Worm (Caenorhabditis elegans): ENCODE measurements around the gene Y66D12A.7.

Gene Y66D12A.7

DNA sequence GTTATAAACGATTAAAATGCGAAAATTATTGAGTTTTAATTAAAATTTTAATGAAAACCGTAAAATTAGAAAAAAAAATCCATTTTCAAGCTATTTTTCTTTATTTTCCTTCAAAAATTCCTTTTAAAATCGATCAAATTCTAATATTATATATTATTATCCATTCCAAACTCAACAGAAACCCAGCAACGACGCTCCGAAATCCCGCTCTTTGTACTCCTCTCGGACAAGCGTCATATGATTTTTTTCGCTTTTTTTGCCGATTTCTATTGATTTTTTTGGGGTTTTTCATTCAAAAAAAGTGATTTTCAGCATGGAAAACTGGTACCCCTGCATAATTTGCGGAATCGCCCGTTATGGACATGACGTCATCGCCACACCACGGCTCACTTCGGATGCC lies 36.2 kb upstream of the Y66D12A.7 start, which contains the start of gene ceh-91:
TSS of gene ceh-91 (plus strand) at position 301 of the 400 bp plus-strand sequence.
- TF ChIP-seq unc-39 (tag; optimal IDR thresholded peaks at IDR 0.05), result no peak
- TF ChIP-seq ceh-82 (tag; optimal IDR thresholded peaks at IDR 0.05), result no peak
- TF ChIP-seq fkh-10 (GFP tag; optimal IDR thresholded peaks at IDR 0.05), result no peak
- TF ChIP-seq arid-1 (GFP tag; conservative IDR thresholded peaks at IDR 0.05), result no peak
- TF ChIP-seq zip-2 (tag; optimal IDR thresholded peaks at IDR 0.05), result no peak
- TF ChIP-seq ces-1 (GFP tag; optimal IDR thresholded peaks at IDR 0.05), result no peak
- TF ChIP-seq skn-1 (tag; optimal IDR thresholded peaks at IDR 0.05), result no peak
- TF ChIP-seq lin-39 (tag; optimal IDR thresholded peaks at IDR 0.05), result no peak
- TF ChIP-seq ceh-44 (GFP tag; IDR thresholded peaks at IDR 0.05), result no peak
- TF ChIP-seq R02D3.7 (tag; optimal IDR thresholded peaks at IDR 0.05), result no peak
- no peak for TF ChIP-seq ZK546.5 (tag; optimal IDR thresholded peaks at IDR 0.05)
- no peak for TF ChIP-seq spr-3 (GFP tag; optimal IDR thresholded peaks at IDR 0.05)
- no peak for TF ChIP-seq ZK337.2 (GFP tag; IDR thresholded peaks at IDR 0.05)
- TF ChIP-seq ztf-11 (tag; optimal IDR thresholded peaks at IDR 0.05), result no peak
- TF ChIP-seq zfp-2 (tag; optimal IDR thresholded peaks at IDR 0.05), result no peak

DNA sequence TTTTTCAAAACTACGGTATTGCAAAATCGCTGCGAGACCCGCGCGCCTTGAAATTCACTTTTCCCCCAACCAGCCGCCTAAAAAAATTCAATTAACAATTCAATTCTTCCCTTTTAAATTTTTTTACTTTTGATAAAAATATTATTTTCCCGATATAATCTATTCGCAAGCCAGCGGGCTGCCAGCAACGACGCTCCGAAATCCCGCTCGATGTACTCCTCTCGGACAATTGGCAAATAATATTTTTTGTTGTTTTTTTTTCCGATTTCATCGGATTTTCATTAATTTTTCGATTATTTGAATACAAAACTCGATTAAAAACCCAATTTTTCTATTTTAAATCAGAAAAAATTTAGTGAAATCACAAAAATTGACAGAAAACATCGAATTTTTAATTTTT lies 35.5 kb upstream of the Y66D12A.7 start:
- no peak for TF ChIP-seq ceh-32 (tag; optimal IDR thresholded peaks at IDR 0.05; ENCODE audit: poor library complexity)
- peak; percentile 62 for TF ChIP-seq Y48G9A.11 (GFP tag; IDR thresholded peaks at IDR 0.05)
- peak; percentile 23 for TF ChIP-seq aha-1 (tag)

DNA sequence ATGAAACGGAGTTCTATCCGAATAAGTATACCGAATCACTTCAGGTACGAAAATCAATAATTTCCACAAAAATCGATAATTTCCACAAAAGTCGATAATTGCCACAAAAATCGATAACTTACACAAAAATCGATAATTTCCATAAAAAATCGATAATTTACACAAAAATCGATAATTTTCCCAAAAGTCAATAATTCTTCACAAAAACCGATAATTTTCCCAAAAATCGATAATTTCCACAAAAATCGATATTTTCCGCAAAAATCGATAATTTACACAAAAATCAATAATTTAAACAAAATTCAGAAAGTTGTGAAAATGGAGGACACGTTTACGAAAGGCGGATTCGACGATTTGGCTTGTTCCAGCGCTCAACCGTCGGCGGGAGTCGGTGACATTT lies 34.6 kb upstream of the Y66D12A.7 start:
- TF ChIP-seq snpc-1.2 (GFP tag; IDR thresholded peaks at IDR 0.05), result no peak
- TF ChIP-seq ceh-28 (tag; optimal IDR thresholded peaks at IDR 0.05), result peak; percentile 99

DNA sequence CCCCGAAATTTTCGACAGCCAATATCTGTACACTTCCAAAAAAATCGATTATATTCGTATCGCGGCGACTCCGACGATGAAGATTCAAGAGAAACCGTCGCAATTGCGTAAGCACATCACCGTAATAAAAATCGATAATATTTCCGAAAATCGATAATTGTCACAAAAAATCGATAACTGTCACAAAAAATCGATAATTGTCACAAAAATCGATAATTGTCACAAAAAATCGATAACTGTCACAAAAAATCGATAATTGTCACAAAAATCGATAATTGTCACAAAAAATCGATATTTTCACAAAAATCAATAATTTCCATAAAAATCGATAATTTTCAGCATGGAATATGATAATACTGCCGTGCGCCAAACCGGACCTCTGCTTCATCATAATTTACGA lies 34.0 kb upstream of the Y66D12A.7 start:
- peak; percentile 99 for TF ChIP-seq ceh-28 (tag; optimal IDR thresholded peaks at IDR 0.05)

- TF ChIP-seq F26F4.8 (GFP tag; conservative IDR thresholded peaks at IDR 0.05) (no peak), aha-1 (tag) (peak; percentile 32)
Measured at ce11 chrIII:11612371-11612770, 32.1 kb upstream of the Y66D12A.7 start, which contains the start of the genes Y66A7A.9 and Y66A7A.4. TSS of gene Y66A7A.9 (minus strand) at chrIII:11612471. TSS of gene Y66A7A.4 (plus strand) at chrIII:11612607.

ce11 chrIII:11611618-11612247 lies 31.5 kb upstream of the Y66D12A.7 start:
- TF ChIP-seq ceh-28 (tag; optimal IDR thresholded peaks at IDR 0.05), result no peak
- TF ChIP-seq zag-1 (tag; optimal IDR thresholded peaks at IDR 0.05), result no peak
- no peak for TF ChIP-seq dmd-9 (GFP tag; IDR thresholded peaks at IDR 0.05)
- TF ChIP-seq nhr-25 (tag; optimal IDR thresholded peaks at IDR 0.05; ENCODE audit: borderline replicate concordance, insufficient read depth), result no peak
- TF ChIP-seq F10B5.3 (tag; optimal IDR thresholded peaks at IDR 0.05), result no peak
- no peak for TF ChIP-seq ama-1 (optimal IDR thresholded peaks at IDR 0.05)
- no peak for TF ChIP-seq ctbp-1 (GFP tag; IDR thresholded peaks at IDR 0.05)
- no peak for TF ChIP-seq unc-62 (GFP tag; optimal IDR thresholded peaks at IDR 0.05 in 1 of 2)
- no peak for TF ChIP-seq unc-62 (tag; optimal IDR thresholded peaks at IDR 0.05)
- TF ChIP-seq nhr-11 (tag; optimal IDR thresholded peaks at IDR 0.05), result no peak
- 0 out of 2 replicates have a peak, but pooled peaks have one; percentile 39 for TF ChIP-seq dmd-8 (GFP tag; IDR thresholded peaks at IDR 0.05)
- TF ChIP-seq lin-29 (GFP tag; IDR thresholded peaks at IDR 0.05), result no peak
- TF ChIP-seq lsy-2 (tag; optimal IDR thresholded peaks at IDR 0.05), result no peak
- no peak for TF ChIP-seq ztf-7 (tag; optimal IDR thresholded peaks at IDR 0.05)
- peak; percentile 99 for TF ChIP-seq set-16 (GFP tag; IDR thresholded peaks at IDR 0.05)
- peak; percentile 98; the same call in 1 of the 2 replicates for TF ChIP-seq pha-4 (GFP tag; IDR thresholded peaks at IDR 0.05)
- no peak for TF ChIP-seq pha-4 (tag; optimal IDR thresholded peaks at IDR 0.05)
- no peak for TF ChIP-seq R02D3.7 (tag; optimal IDR thresholded peaks at IDR 0.05)
- TF ChIP-seq spr-3 (GFP tag; optimal IDR thresholded peaks at IDR 0.05), result no peak
- TF ChIP-seq nhr-111 (GFP tag; optimal IDR thresholded peaks at IDR 0.05), result no peak
- TF ChIP-seq dve-1 (tag; optimal IDR thresholded peaks at IDR 0.05; ENCODE audit: insufficient read depth), result no peak
- TF ChIP-seq zfp-2 (tag; optimal IDR thresholded peaks at IDR 0.05), result no peak
- no peak for TF ChIP-seq nhr-77 (tag; optimal IDR thresholded peaks at IDR 0.05)
- TF ChIP-seq egl-27 (tag; optimal IDR thresholded peaks at IDR 0.05), result no peak
- no peak for TF ChIP-seq spr-1 (tag; optimal IDR thresholded peaks at IDR 0.05)
- TF ChIP-seq lin-1 (GFP tag; IDR thresholded peaks at IDR 0.05), result no peak

All from whole organism, L4 larva.